Worm (Caenorhabditis elegans): ENCODE measurements around the gene tag-234.

The tag-234 gene

ce11 chrII:5913897-5914296 is 49.9 kb downstream of the tag-234 start:
- no peak for TF ChIP-seq sem-2 (GFP tag; optimal IDR thresholded peaks at IDR 0.05)
- TF ChIP-seq nhr-237 (tag; optimal IDR thresholded peaks at IDR 0.05), result no peak
- TF ChIP-seq blmp-1 (tag; optimal IDR thresholded peaks at IDR 0.05), result no peak
- no peak for TF ChIP-seq ces-1 (GFP tag; optimal IDR thresholded peaks at IDR 0.05)
- TF ChIP-seq M03D4.4 (tag; optimal IDR thresholded peaks at IDR 0.05), result no peak
- TF ChIP-seq nhr-28 (tag; optimal IDR thresholded peaks at IDR 0.05), result no peak
- TF ChIP-seq drap-1 (GFP tag; optimal IDR thresholded peaks at IDR 0.05), result no peak
- no peak for TF ChIP-seq elt-1 (tag; optimal IDR thresholded peaks at IDR 0.05; ENCODE audit: borderline replicate concordance, insufficient read depth)
- no peak for TF ChIP-seq zip-8 (tag; optimal IDR thresholded peaks at IDR 0.05)
- TF ChIP-seq mep-1 (tag; optimal IDR thresholded peaks at IDR 0.05), result no peak
- no peak for TF ChIP-seq sptf-1 (tag; optimal IDR thresholded peaks at IDR 0.05)
- TF ChIP-seq hlh-1 (tag; optimal IDR thresholded peaks at IDR 0.05), result no peak

Data from whole organism, mixed stage, embryonic.